Worm (Caenorhabditis elegans): ENCODE measurements around the gene npr-20.

The npr-20 gene

DNA sequence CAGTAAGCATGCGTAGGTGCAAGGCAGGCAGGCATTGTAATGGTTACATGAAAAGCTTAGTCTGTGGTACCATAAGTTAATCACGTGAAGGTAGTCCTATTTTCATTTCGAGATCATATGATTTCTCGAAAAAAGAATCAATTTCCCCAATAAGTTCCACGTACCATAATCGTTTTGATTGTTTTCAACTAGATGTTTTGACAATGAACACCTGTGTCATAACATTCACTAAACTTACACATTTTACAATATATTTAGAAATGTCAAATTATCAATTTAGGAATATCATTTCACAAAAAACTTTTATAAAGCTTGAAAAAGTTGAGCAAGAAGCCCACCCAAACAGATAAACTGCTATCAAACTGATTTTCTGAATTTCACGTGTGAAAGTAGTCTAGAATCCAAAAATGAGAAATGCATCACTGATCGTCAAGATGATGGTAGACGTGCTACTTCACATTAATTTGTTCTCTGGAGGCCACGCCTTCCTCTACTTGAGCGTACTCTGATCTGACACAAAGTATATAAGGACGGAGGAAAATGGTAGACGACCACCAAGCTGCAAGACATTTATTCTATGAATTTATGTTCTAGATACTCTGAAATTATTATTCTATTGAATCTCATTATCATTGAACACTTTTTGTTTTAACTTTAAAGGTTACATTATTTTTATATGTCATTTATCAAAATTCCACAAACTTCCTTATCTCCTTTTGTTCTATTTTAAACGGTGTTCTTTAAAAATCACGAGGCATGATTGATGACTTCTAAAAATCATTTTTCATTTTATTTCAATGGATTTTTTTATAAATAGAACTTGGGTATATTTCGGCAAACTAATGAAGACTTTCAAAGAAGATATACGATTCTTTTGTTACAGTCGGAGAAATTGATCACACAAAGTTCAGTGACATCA lies 45.7 kb downstream of the npr-20 start, which contains the start of gene F46C5.10:
TSS of gene F46C5.10 (minus strand) at position 51 of the 919 bp plus-strand sequence.
- TF ChIP-seq dao-5 (tag; optimal IDR thresholded peaks at IDR 0.05) (no peak), W03F9.2 (tag; optimal IDR thresholded peaks at IDR 0.05) (no peak), him-1 (tag; optimal IDR thresholded peaks at IDR 0.05) (no peak)

- TF ChIP-seq dao-5 (tag; optimal IDR thresholded peaks at IDR 0.05) (no peak), him-1 (tag; optimal IDR thresholded peaks at IDR 0.05) (no peak), W03F9.2 (tag; optimal IDR thresholded peaks at IDR 0.05) (no peak)
These were observed 46.7 kb downstream of the npr-20 start for ce11 chrII:8818257-8818656.

ce11 chrII:8817225-8817624 lies 47.8 kb downstream of the npr-20 start:
- TF ChIP-seq dao-5 (tag; optimal IDR thresholded peaks at IDR 0.05) (no peak), him-1 (tag; optimal IDR thresholded peaks at IDR 0.05) (no peak), W03F9.2 (tag; optimal IDR thresholded peaks at IDR 0.05) (no peak)

ce11 chrII:8814231-8814630 lies 50.7 kb downstream of the npr-20 start:
- no peak for TF ChIP-seq dao-5 (tag; optimal IDR thresholded peaks at IDR 0.05)
- TF ChIP-seq him-1 (tag; optimal IDR thresholded peaks at IDR 0.05): no peak
- TF ChIP-seq W03F9.2 (tag; optimal IDR thresholded peaks at IDR 0.05): no peak

DNA sequence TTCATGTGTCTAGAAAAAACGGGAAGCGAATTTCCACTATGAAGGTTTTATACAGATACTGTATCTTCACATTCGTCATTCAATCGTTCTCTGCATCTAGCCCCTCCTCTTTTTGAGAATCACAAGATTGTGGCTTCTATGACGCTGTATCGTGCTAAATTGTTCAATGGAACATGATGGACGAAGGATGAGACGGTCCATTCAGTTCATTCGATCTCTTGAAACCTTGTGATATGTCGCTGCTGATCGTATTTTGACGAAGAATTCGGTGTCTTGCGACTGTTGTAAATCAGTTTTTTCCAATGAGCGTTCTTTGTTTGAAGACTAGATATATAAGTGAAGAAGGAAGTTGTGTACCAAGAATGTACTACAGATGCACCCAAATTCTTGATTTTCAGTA lies 51.3 kb downstream of the npr-20 start:
- TF ChIP-seq dao-5 (tag; optimal IDR thresholded peaks at IDR 0.05) (no peak), W03F9.2 (tag; optimal IDR thresholded peaks at IDR 0.05) (no peak), him-1 (tag; optimal IDR thresholded peaks at IDR 0.05) (no peak)

- TF ChIP-seq dao-5 (tag; optimal IDR thresholded peaks at IDR 0.05): no peak
- TF ChIP-seq him-1 (tag; optimal IDR thresholded peaks at IDR 0.05): no peak
- TF ChIP-seq W03F9.2 (tag; optimal IDR thresholded peaks at IDR 0.05): no peak
These were observed 52.6 kb downstream of the npr-20 start for ce11 chrII:8812346-8812745.

ce11 chrII:8811825-8812224 lies 53.2 kb downstream of the npr-20 start:
- TF ChIP-seq W03F9.2 (tag; optimal IDR thresholded peaks at IDR 0.05) (no peak), him-1 (tag; optimal IDR thresholded peaks at IDR 0.05) (no peak), dao-5 (tag; optimal IDR thresholded peaks at IDR 0.05) (no peak)

DNA sequence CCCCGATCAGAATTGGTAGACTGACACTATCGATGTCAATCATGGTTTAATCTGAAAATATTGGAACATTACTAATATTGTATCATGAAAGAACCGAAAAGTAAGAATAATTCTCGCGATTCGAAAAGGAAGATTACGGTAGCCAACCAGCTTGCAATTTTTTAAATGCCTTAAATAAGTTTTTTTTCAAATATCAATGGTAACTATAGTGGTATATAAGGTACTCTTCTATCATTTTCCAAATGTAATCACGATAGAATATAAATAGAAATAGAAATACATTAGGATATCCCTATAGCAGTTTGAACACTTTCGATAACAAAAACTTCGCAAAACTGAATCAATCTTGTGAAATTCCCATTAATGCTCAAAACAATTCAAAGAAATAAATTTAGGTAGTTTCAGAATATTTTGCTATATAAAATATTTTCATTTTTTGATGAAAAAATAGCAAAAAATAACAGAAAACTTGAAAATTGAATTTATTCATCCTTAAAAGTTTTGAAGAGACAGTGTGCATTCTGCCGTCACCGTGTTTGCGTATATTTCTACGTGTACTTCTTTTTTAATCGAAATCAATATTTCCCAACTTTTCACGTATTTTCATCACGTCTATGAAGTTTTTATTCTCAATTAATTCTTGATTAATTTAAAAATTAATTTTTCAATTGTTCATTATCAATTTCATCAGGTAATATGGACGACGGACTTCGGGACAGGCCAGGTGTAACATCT lies 54.1 kb downstream of the npr-20 start, which contains the start of the genes F46C5.9 and rer-1:
TSS of gene F46C5.9 (minus strand) at position 51 of the 735 bp plus-strand sequence.
TSS of gene rer-1 (plus strand) at position 692 of the 735 bp plus-strand sequence.
- TF ChIP-seq dao-5 (tag; optimal IDR thresholded peaks at IDR 0.05): no peak
- no peak for TF ChIP-seq him-1 (tag; optimal IDR thresholded peaks at IDR 0.05)
- peak; percentile 60 for TF ChIP-seq W03F9.2 (tag; optimal IDR thresholded peaks at IDR 0.05)
